Fruit fly (Drosophila melanogaster): Measurements from ENCODE around the gene c11.1.

The c11.1 gene

DNA sequence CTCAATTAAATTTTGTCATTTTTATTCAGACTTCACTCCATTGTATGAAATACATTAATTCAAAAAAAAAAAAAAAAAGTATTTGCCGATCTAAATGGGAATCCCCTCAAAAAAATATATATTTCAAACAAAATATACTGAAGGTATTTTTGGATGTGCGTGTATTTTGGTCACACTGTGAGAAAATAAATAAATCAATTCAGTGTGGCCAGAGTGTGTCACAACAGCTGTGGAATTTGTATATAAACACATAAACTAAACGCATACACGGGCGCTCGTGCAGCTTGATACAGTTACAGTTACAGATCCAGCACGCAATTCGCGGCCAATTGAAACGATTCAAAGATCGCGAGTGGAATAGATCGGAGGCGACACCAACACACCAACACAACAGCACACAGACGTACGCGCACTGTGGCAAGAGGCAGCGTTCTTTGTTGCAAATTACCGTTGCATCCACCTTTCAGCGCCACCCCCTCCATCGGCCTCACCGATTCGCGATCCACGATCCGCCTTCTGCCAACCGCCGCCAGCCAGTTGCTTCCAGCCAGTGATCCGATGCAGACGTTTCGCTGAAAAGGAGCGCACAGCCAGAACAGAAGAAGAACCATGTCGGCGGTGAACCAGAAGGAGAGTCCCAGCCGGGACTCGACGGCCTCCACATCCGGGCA lies 32.6 kb downstream of the c11.1 start, which contains the start of gene CG17754:
TSS of gene CG17754 (plus strand) at position 260 of the 671 bp plus-strand sequence.
- no peak for TF ChIP-seq OdsH (GFP tag; optimal IDR thresholded peaks at IDR 0.05)
- no peak for TF ChIP-seq sage (GFP tag; optimal IDR thresholded peaks at IDR 0.05)
- peak; percentile 11 for TF ChIP-seq rgr (GFP tag; optimal IDR thresholded peaks at IDR 0.05)
- no peak for TF ChIP-seq Rel (GFP tag; optimal IDR thresholded peaks at IDR 0.05)
- TF ChIP-seq Rel (tag; optimal IDR thresholded peaks at IDR 0.05), result peak; percentile 100
- no peak for TF ChIP-seq brk (GFP tag; optimal IDR thresholded peaks at IDR 0.05)
- no peak for TF ChIP-seq Mio (GFP tag; optimal IDR thresholded peaks at IDR 0.05)
- no peak for TF ChIP-seq Hnf4 (GFP tag; optimal IDR thresholded peaks at IDR 0.05)
- TF ChIP-seq fru (GFP tag; optimal IDR thresholded peaks at IDR 0.05), result peak; percentile 7
- peak; percentile 6 for TF ChIP-seq woc (GFP tag; optimal IDR thresholded peaks at IDR 0.05)
- TF ChIP-seq Sp1 (GFP tag; optimal IDR thresholded peaks at IDR 0.05), result peak; percentile 14

DNA sequence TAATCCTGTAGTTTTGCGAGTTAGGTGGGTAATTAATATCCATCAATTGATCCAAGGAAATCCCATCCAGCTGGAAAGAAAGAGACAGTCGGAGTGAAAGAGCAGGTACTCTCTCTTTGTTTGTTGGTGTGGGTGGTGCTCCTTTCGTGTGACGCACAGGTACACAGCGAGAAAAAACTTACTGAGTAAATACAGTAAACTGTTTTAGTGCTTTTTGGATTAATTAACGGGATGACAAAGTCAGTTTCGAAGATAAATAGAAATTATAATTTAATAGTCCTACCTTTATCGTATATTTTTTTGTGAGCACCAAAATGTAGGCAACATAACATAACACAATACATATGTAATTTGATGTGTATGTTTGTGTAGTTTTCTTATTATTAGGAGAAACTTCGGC lies 34.9 kb downstream of the c11.1 start:
- TF ChIP-seq h (GFP tag; optimal IDR thresholded peaks at IDR 0.05) (peak; percentile 30), HLH106 (tag; optimal IDR thresholded peaks at IDR 0.05) (peak; percentile 38), foxo (GFP tag; optimal IDR thresholded peaks at IDR 0.05) (peak in 1 of 2 experiments; percentile 44), rgr (GFP tag; optimal IDR thresholded peaks at IDR 0.05) (peak; percentile 32), Mio (GFP tag; optimal IDR thresholded peaks at IDR 0.05) (no peak), Sp1 (GFP tag; optimal IDR thresholded peaks at IDR 0.05) (peak; percentile 37), CG9705 (GFP tag; optimal IDR thresholded peaks at IDR 0.05) (no peak), fru (GFP tag; optimal IDR thresholded peaks at IDR 0.05) (peak; percentile 29)

DNA sequence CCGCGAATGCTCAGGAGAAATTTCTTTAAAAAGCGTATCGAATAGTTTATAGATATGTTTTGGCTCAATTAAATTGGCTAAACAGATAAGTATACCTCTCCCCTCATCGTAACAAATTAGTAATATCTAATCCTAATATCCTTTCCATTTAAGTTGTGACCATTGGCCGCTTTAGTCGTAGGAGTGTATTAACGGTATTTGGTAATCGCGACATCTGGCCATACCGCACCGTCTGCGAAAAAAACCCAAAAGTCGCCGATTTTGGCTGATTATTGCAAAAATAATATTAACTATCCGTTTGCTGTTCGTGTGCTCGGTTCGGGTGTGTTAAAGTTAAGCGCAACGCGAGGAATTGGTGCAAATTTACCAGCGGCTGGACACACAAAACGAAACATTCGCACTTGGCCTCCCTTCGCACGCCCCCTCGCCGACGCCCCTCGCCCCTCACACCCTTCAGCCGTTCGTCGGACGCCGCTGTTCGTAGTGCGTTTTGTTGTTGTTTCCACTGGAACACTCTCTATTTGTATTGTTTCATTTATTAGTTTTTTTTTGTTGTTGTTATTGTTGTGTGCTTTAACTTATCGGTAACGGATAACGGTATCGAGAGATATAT lies 35.6 kb downstream of the c11.1 start, which contains the start of the genes amx and Dsor1:
TSS of gene amx (minus strand) at position 166 of the 613 bp plus-strand sequence.
TSS of gene Dsor1 (plus strand) at position 172 of the 613 bp plus-strand sequence.
- no peak for TF ChIP-seq OdsH (GFP tag; optimal IDR thresholded peaks at IDR 0.05)
- peak; percentile 9 for TF ChIP-seq HLH106 (tag; optimal IDR thresholded peaks at IDR 0.05)
- no peak for TF ChIP-seq Rel (GFP tag; optimal IDR thresholded peaks at IDR 0.05)
- peak; percentile 92 for TF ChIP-seq Rel (tag; optimal IDR thresholded peaks at IDR 0.05)
- TF ChIP-seq foxo (GFP tag; optimal IDR thresholded peaks at IDR 0.05), result no peak
- no peak for TF ChIP-seq pan (optimal IDR thresholded peaks at IDR 0.05)
- no peak for TF ChIP-seq fru (GFP tag; optimal IDR thresholded peaks at IDR 0.05)

DNA sequence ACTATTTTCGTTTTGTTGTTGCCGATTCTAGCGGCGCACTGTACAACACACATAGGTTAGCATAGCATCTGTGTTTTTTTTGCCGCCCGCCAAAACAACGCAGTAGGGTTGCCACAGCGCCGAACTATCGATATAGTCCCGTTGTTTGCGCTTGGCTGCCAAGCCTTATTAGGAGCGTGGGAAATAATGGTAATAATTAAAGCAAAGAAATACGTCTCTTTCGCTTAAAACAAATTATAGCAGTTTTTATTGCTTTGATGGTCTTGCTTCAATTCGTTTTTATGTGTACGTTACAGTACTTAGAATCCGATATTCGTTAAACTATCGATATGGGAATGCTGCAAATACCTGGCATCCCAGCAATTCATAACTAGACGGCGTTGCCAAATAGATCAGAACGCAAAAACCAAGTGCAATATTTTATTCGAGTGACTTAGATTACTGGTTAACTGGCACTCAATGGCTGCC lies 39.5 kb downstream of the c11.1 start, which contains the start of the genes mxc and Larp7:
TSS of gene mxc (minus strand) at position 51 of the 468 bp plus-strand sequence.
TSS of gene Larp7 (plus strand) at position 401 of the 468 bp plus-strand sequence.
- TF ChIP-seq pan (optimal IDR thresholded peaks at IDR 0.05) (no peak), Hr78 (GFP tag; optimal IDR thresholded peaks at IDR 0.05) (no peak), Rel (GFP tag; optimal IDR thresholded peaks at IDR 0.05) (no peak), Rel (tag; optimal IDR thresholded peaks at IDR 0.05) (peak; percentile 62), dmrt93B (GFP tag; optimal IDR thresholded peaks at IDR 0.05) (peak; percentile 58), rgr (GFP tag; optimal IDR thresholded peaks at IDR 0.05) (peak; percentile 74), ey (GFP tag; optimal IDR thresholded peaks at IDR 0.05) (peak; percentile 78), brk (GFP tag; optimal IDR thresholded peaks at IDR 0.05) (no peak), dl (GFP tag; optimal IDR thresholded peaks at IDR 0.05; ENCODE audit: insufficient read depth in 1 of 2, partially characterized antibody in 2 of 2) (no peak), Dfd (GFP tag; optimal IDR thresholded peaks at IDR 0.05) (no peak), HLH106 (tag; optimal IDR thresholded peaks at IDR 0.05) (peak; percentile 76), GATAd (GFP tag; optimal IDR thresholded peaks at IDR 0.05) (peak; percentile 10), Abd-B (GFP tag; optimal IDR thresholded peaks at IDR 0.05) (no peak), tai (GFP tag; optimal IDR thresholded peaks at IDR 0.05) (no peak), Dif (GFP tag; optimal IDR thresholded peaks at IDR 0.05; ENCODE audit: partially characterized antibody) (no peak), lola (GFP tag; optimal IDR thresholded peaks at IDR 0.05) (no peak), OdsH (GFP tag; optimal IDR thresholded peaks at IDR 0.05) (peak; percentile 55), CG32264 (GFP tag; optimal IDR thresholded peaks at IDR 0.05) (no peak), psq (GFP tag; optimal IDR thresholded peaks at IDR 0.05) (peak; percentile 42), CG9705 (GFP tag; optimal IDR thresholded peaks at IDR 0.05) (peak; percentile 55)

DNA sequence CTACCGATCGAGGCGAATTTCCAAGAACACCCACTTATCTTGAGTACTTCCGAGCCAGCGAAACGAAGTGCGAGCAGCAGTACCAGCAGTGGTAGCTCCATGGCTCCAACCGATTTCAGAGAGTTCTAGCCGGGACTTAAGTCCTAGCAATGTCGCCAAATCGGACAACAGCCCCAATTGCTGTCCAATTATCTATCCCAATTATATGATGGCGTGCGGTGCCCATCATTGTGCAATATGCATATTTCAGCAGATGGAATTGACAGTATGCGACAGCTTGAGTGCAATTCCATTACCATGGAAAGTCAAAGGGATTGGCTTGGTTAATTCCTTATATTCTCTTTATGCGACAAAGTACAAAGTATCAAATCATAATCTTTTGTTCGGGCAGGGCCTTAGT lies 46.4 kb downstream of the c11.1 start, which contains the start of gene Ir8a:
TSS of gene Ir8a (minus strand) at position 101 of the 400 bp plus-strand sequence.
- TF ChIP-seq foxo (GFP tag; optimal IDR thresholded peaks at IDR 0.05), result no peak
- no peak for TF ChIP-seq dl (GFP tag; optimal IDR thresholded peaks at IDR 0.05; ENCODE audit: insufficient read depth in 1 of 2, partially characterized antibody in 2 of 2)
- no peak for TF ChIP-seq lola (GFP tag; optimal IDR thresholded peaks at IDR 0.05)
